Worm (Caenorhabditis elegans): ENCODE results near the gene K02D10.4.
A peak's percentile ranks its signal among the peaks of the same experiment; 100 is the strongest.

The K02D10.4 gene

ce11 chrIII:8785426-8785825 is 5.6 kb upstream of the K02D10.4 start (continued):
- TF ChIP-seq irx-1 (tag; optimal IDR thresholded peaks at IDR 0.05) (peak; percentile 54), lin-13 (GFP tag; optimal IDR thresholded peaks at IDR 0.05) (peak; percentile 42), fkh-10 (GFP tag; optimal IDR thresholded peaks at IDR 0.05) (peak; percentile 7), alr-1 (tag; optimal IDR thresholded peaks at IDR 0.05; ENCODE audit: borderline replicate concordance) (no peak), mef-2 (tag; optimal IDR thresholded peaks at IDR 0.05) (no peak), nhr-85 (tag) (no peak), nhr-20 (tag; optimal IDR thresholded peaks at IDR 0.05) (peak; percentile 69), ceh-90 (tag; optimal IDR thresholded peaks at IDR 0.05) (no peak), swsn-7 (tag; optimal IDR thresholded peaks at IDR 0.05) (peak; percentile 41), pag-3 (tag; optimal IDR thresholded peaks at IDR 0.05; ENCODE audit: borderline replicate concordance, insufficient read depth) (no peak), nhr-12 (tag; optimal IDR thresholded peaks at IDR 0.05) (no peak), nhr-71 (tag; optimal IDR thresholded peaks at IDR 0.05) (peak; percentile 85), ces-1 (GFP tag; optimal IDR thresholded peaks at IDR 0.05) (no peak), lsy-2 (tag; optimal IDR thresholded peaks at IDR 0.05) (peak; percentile 42 to 81), hlh-17 (GFP tag; optimal IDR thresholded peaks at IDR 0.05; ENCODE audit: borderline replicate concordance) (no peak), zip-4 (GFP tag; optimal IDR thresholded peaks at IDR 0.05) (no peak), elt-2 (tag; optimal IDR thresholded peaks at IDR 0.05) (peak; percentile 36), C04F5.9 (tag; optimal IDR thresholded peaks at IDR 0.05) (no peak), fkh-8 (tag; optimal IDR thresholded peaks at IDR 0.05) (peak; percentile 81), nhr-90 (tag; optimal IDR thresholded peaks at IDR 0.05; ENCODE audit: poor library complexity) (no peak), nhr-84 (tag; optimal IDR thresholded peaks at IDR 0.05) (no peak), nhr-76 (tag; optimal IDR thresholded peaks at IDR 0.05) (no peak), lin-35 (GFP tag; optimal IDR thresholded peaks at IDR 0.05) (peak; percentile 48 to 62), grh-1 (GFP tag; IDR thresholded peaks at IDR 0.05) (no peak), pqm-1 (tag; optimal IDR thresholded peaks at IDR 0.05) (no peak), efl-1 (optimal IDR thresholded peaks at IDR 0.05) (peak; percentile 49 to 58), efl-1 (GFP tag; optimal IDR thresholded peaks at IDR 0.05 in 1 of 2) (peak; percentile 43 to 95), mdl-1 (tag; optimal IDR thresholded peaks at IDR 0.05) (peak in 1 of 2 experiments; percentile 96), nhr-237 (tag; optimal IDR thresholded peaks at IDR 0.05) (no peak), skn-1 (tag; optimal IDR thresholded peaks at IDR 0.05) (peak; percentile 44), Y116A8C.19 (tag; optimal IDR thresholded peaks at IDR 0.05; ENCODE audit: borderline replicate concordance) (no peak), nhr-77 (tag; optimal IDR thresholded peaks at IDR 0.05) (peak; percentile 32), egl-13 (tag; optimal IDR thresholded peaks at IDR 0.05) (peak; percentile 39), dsc-1 (tag; optimal IDR thresholded peaks at IDR 0.05) (peak; percentile 51), ceh-63 (GFP tag; optimal IDR thresholded peaks at IDR 0.05) (no peak), aha-1 (tag; optimal IDR thresholded peaks at IDR 0.05) (no peak), C16A3.4 (tag; optimal IDR thresholded peaks at IDR 0.05) (peak; percentile 29), nhr-11 (tag; optimal IDR thresholded peaks at IDR 0.05) (peak; percentile 20), jun-1 (tag; optimal IDR thresholded peaks at IDR 0.05) (peak; percentile 63), nhr-28 (tag; optimal IDR thresholded peaks at IDR 0.05) (no peak), lin-39 (tag; optimal IDR thresholded peaks at IDR 0.05) (no peak), dpl-1 (GFP tag; optimal IDR thresholded peaks at IDR 0.05) (peak; percentile 23 to 39 (median 32)), ceh-88 (GFP tag; IDR thresholded peaks at IDR 0.05) (0 out of 2 replicates have a peak, but pooled peaks have one; percentile 24)

- TF ChIP-seq nhr-71 (tag; optimal IDR thresholded peaks at IDR 0.05) (peak; percentile 42), unc-86 (tag; optimal IDR thresholded peaks at IDR 0.05) (peak; percentile 31), fos-1 (tag; optimal IDR thresholded peaks at IDR 0.05) (no peak), egl-13 (tag; optimal IDR thresholded peaks at IDR 0.05) (peak; percentile 41), mab-9 (GFP tag; IDR thresholded peaks at IDR 0.05) (no peak), ceh-82 (tag; optimal IDR thresholded peaks at IDR 0.05) (peak in 1 of 3 experiments; percentile 8), efl-3 (GFP tag; optimal IDR thresholded peaks at IDR 0.05) (no peak), fkh-10 (GFP tag; optimal IDR thresholded peaks at IDR 0.05) (peak; percentile 52), lin-14 (GFP tag; optimal IDR thresholded peaks at IDR 0.05) (peak; percentile 70), lin-35 (GFP tag; optimal IDR thresholded peaks at IDR 0.05) (no peak)
Measured at ce11 chrIII:8784500-8784899, 4.7 kb upstream of the K02D10.4 start.
